Fruit fly (Drosophila melanogaster): ENCODE data around the gene Nemp.

The Nemp gene

DNA sequence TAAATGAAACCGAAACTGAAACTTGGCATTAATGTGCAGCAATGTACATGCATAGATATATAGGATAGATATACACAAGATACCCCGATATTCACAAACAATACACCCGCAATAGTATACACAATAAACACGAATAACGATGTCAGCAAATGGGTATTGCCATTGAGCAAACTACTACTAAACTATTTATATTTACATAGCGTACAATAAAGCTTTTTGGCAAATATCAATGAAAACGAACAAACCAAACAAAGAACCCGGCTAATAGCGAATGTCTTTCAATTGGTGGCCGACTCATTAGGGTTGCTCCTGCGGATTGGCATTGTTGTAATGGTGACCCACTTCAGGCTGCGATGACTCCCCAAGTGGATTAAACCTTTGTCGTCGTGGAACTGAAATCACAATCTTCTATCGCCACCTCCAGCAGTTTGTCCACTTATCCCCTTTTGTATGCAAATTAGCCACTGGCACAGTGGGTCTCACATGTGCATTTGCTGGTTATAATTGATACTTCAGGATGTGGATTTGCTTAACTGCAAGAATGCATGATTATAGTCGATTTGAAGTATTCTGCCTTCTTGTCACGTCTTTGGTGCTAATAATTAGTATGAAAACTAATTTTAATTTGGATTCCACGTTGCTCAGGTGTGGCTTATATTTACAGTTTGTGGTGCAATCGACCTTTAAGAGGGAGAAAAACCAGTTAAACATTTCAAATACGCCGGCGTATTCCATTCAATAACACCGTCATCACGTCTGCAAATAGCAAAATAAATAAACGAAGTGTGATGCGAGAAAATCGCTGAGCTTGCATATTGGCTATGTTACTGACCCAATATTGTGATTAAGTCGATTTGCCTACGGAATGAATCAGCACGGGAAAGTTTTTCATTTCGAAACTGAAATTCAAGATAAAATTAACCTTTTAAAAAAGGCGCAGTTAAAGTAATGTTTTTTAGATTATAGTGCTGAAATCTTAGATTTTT is 4.4 kb downstream of the Nemp start (continued):
- TF ChIP-seq wor (GFP tag; IDR thresholded peaks at IDR 0.05) (no peak), CG6854 (GFP tag; optimal IDR thresholded peaks at IDR 0.05) (peak; percentile 26), CG2875 (GFP tag; optimal IDR thresholded peaks at IDR 0.05) (no peak), Fer1 (GFP tag; optimal IDR thresholded peaks at IDR 0.05) (no peak), rib (GFP tag; IDR thresholded peaks at IDR 0.05) (0 out of 2 replicates have a peak, but pooled peaks have one; percentile 22), E2f2 (GFP tag; IDR thresholded peaks at IDR 0.05) (no peak; the same call in 1 of the 2 replicates), grn (GFP tag; optimal IDR thresholded peaks at IDR 0.05) (no peak), CG15514 (GFP tag; optimal IDR thresholded peaks at IDR 0.05) (no peak), Dfd (GFP tag; optimal IDR thresholded peaks at IDR 0.05) (no peak), CG11723 (GFP tag; optimal IDR thresholded peaks at IDR 0.05) (no peak), Hand (GFP tag; optimal IDR thresholded peaks at IDR 0.05) (no peak), Atf-2 (GFP tag; optimal IDR thresholded peaks at IDR 0.05) (no peak), Ets65A (GFP tag) (peak; percentile 93), klu (GFP tag; IDR thresholded peaks at IDR 0.05) (no peak), crc (GFP tag; optimal IDR thresholded peaks at IDR 0.05) (peak; percentile 57), Oli (tag; optimal IDR thresholded peaks at IDR 0.05) (peak; percentile 29), zfh1 (GFP tag; IDR thresholded peaks at IDR 0.05) (peak; percentile 84), CG7987 (GFP tag; optimal IDR thresholded peaks at IDR 0.05) (no peak), cwo (GFP tag; optimal IDR thresholded peaks at IDR 0.05) (no peak), CG18262 (tag; optimal IDR thresholded peaks at IDR 0.05) (peak; percentile 34), otp (GFP tag; IDR thresholded peaks at IDR 0.05) (peak; percentile 85), D (optimal IDR thresholded peaks at IDR 0.05) (no peak), D (GFP tag; optimal IDR thresholded peaks at IDR 0.05) (no peak), az2 (GFP tag; optimal IDR thresholded peaks at IDR 0.05) (no peak), al (GFP tag; IDR thresholded peaks at IDR 0.05) (no peak), dmrt99B (tag; optimal IDR thresholded peaks at IDR 0.05) (peak; percentile 64), NFAT (GFP tag; IDR thresholded peaks at IDR 0.05) (no peak), CG5953 (GFP tag; IDR thresholded peaks at IDR 0.05) (no peak), pb (GFP tag; optimal IDR thresholded peaks at IDR 0.05) (peak; percentile 75), br (optimal IDR thresholded peaks at IDR 0.05) (no peak), Aef1 (GFP tag; IDR thresholded peaks at IDR 0.05) (no peak), gt (GFP tag; IDR thresholded peaks at IDR 0.05) (no peak), CG14014 (GFP tag; IDR thresholded peaks at IDR 0.05) (peak; percentile 86), Awh (GFP tag; IDR thresholded peaks at IDR 0.05) (no peak), ci (GFP tag; IDR thresholded peaks at IDR 0.05) (peak; percentile 77), Taf1 (GFP tag; IDR thresholded peaks at IDR 0.05) (no peak), NC2β (GFP tag; optimal IDR thresholded peaks at IDR 0.05) (no peak), bcd (GFP tag; optimal IDR thresholded peaks at IDR 0.05) (peak; percentile 0), PHDP (tag; optimal IDR thresholded peaks at IDR 0.05) (no peak), HHEX (GFP tag; optimal IDR thresholded peaks at IDR 0.05) (no peak), CG18011 (GFP tag; optimal IDR thresholded peaks at IDR 0.05) (no peak), CG11247 (GFP tag; IDR thresholded peaks at IDR 0.05) (no peak), CG6689 (GFP tag; IDR thresholded peaks at IDR 0.05) (no peak), CG14050 (GFP tag; IDR thresholded peaks at IDR 0.05) (peak; percentile 75), fd102C (GFP tag; optimal IDR thresholded peaks at IDR 0.05) (no peak), ssp (GFP tag; IDR thresholded peaks at IDR 0.05) (no peak), CG10321 (GFP tag; IDR thresholded peaks at IDR 0.05) (peak; percentile 60; the same call in 1 of the 2 replicates), repo (GFP tag; optimal IDR thresholded peaks at IDR 0.05) (no peak), CG10654 (GFP tag; optimal IDR thresholded peaks at IDR 0.05) (no peak), ATbp (GFP tag; optimal IDR thresholded peaks at IDR 0.05) (peak; percentile 16), z (GFP tag; IDR thresholded peaks at IDR 0.05) (no peak)

Measured in whole organism, embryonic.